Fruit fly (Drosophila melanogaster) whole organism, wandering third instar larva: ENCODE results near the gene Or33c.

Experiments used
- CG9705 ChIP-seq: fragments of 200-800 bp; sonication (Bioruptor generic); optimal IDR thresholded peaks from 2 replicates; lab custom pipeline; 2018; ENCODE audit warnings: missing biosample characterization, mild to moderate bottlenecking, missing genetic modification characterization
- CrebA ChIP-seq: fragments of 200-800 bp; sonication (Bioruptor generic); optimal IDR thresholded peaks from 2 replicates; lab custom pipeline; 2016; ENCODE audit warnings: missing biosample characterization, mild to moderate bottlenecking, missing genetic modification characterization, borderline replicate concordance
- GATAd ChIP-seq: sonication (Bioruptor generic); optimal IDR thresholded peaks from 2 replicates; lab custom pipeline; 2016; ENCODE audit warnings: missing biosample characterization, missing genetic modification characterization
- Hr78 ChIP-seq: fragments of >200 bp; optimal IDR thresholded peaks from 2 replicates; lab custom pipeline; 2017; ENCODE audit warnings: missing biosample characterization, missing genetic modification characterization
- br ChIP-seq: fragments of 200-800 bp; sonication (Bioruptor generic); optimal IDR thresholded peaks from 2 replicates; lab custom pipeline; 2016; ENCODE audit warnings: missing biosample characterization, missing genetic modification characterization
- brk ChIP-seq: fragments of 200-800 bp; sonication (Bioruptor generic); optimal IDR thresholded peaks from 2 replicates; lab custom pipeline; 2016; ENCODE audit warnings: missing biosample characterization, mild to moderate bottlenecking, missing genetic modification characterization
- dsf ChIP-seq: sonication (Bioruptor generic); optimal IDR thresholded peaks from 2 replicates; lab custom pipeline; 2016; ENCODE audit warnings: missing biosample characterization, missing genetic modification characterization, borderline replicate concordance
- h ChIP-seq: fragments of 200-800 bp; sonication (Bioruptor generic); optimal IDR thresholded peaks from 3 replicates; lab custom pipeline; 2016; ENCODE audit warnings: missing biosample characterization, mild to moderate bottlenecking, missing genetic modification characterization
- jim ChIP-seq: fragments of 175-275, 200-325 bp; sonication (Bioruptor generic); optimal IDR thresholded peaks from 2 replicates; lab custom pipeline; 2016; ENCODE audit warnings: missing biosample characterization, mild to moderate bottlenecking, missing genetic modification characterization
- pan ChIP-seq: fragments of >200 bp; optimal IDR thresholded peaks from 2 replicates; lab custom pipeline; 2017
- sage ChIP-seq: fragments of 200-800 bp; sonication (Bioruptor generic); optimal IDR thresholded peaks from 2 replicates; lab custom pipeline; 2016; ENCODE audit warnings: missing biosample characterization, mild to moderate bottlenecking, missing genetic modification characterization
- sv ChIP-seq: fragments of 200-800 bp; sonication (Bioruptor generic); optimal IDR thresholded peaks from 3 replicates; lab custom pipeline; 2016; ENCODE audit warnings: missing biosample characterization, missing genetic modification characterization
- usp ChIP-seq: fragments of >200 bp; optimal IDR thresholded peaks from 2 replicates; lab custom pipeline; 2017; ENCODE audit warnings: missing biosample characterization, missing genetic modification characterization

- TF ChIP-seq dsf (GFP tag; lab: Kevin White, UChicago) (no peak), usp (GFP tag; lab: Kevin White, UChicago) (no peak), h (GFP tag; lab: Kevin White, UChicago) (no peak), GATAd (GFP tag; lab: Kevin White, UChicago) (no peak), Hr78 (no peak), jim (GFP tag; lab: Kevin White, UChicago) (no peak), CG9705 (no peak), sage (GFP tag; lab: Kevin White, UChicago) (no peak), sv (GFP tag; lab: Kevin White, UChicago) (no peak), brk (no peak), CrebA (GFP tag; lab: Kevin White, UChicago) (no peak), pan (lab: Kevin White, UChicago) (no peak), br (GFP tag; lab: Kevin White, UChicago) (no peak)
Observed at dm6 chr2L:11958729-11959128, 21.0 kb downstream of the Or33c start.
